Worm (Caenorhabditis elegans): ENCODE data around the gene F32G8.3.

DNA sequence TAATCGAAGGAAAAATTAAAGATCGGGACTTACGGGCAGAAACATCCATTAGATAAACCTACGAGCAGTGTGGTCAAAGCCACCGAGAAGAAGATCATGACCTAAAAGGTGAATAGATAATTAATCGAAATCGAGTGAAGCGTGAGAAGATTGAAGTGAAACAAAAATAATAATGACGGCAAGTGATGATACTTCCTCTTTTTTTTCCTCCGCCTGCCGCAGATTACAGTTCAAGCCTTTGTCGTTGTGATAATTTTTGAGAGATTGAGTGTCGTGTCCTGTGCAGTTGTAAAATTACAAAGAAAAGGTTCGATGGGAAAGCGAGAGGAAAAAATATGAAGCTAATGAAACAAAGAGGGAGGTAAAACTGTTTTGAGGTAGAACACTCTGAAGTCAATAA, 37.3 kb upstream of the F32G8.3 start, which contains the start of gene T21C9.9:
- no peak for TF ChIP-seq nfya-2 (GFP tag; IDR thresholded peaks at IDR 0.05)
- no peak for TF ChIP-seq B0336.3 (GFP tag; IDR thresholded peaks at IDR 0.05)
- no peak for TF ChIP-seq Y56A3A.18 (GFP tag; IDR thresholded peaks at IDR 0.05)
- no peak for TF ChIP-seq hlh-26 (GFP tag; conservative IDR thresholded peaks at IDR 0.05)
- TF ChIP-seq F37B4.10 (GFP tag; IDR thresholded peaks at IDR 0.05) = 0 out of 2 replicates have a peak, but pooled peaks have one; percentile 13
- TF ChIP-seq nfyb-1 (GFP tag; IDR thresholded peaks at IDR 0.05) = no peak
- TF ChIP-seq tlf-1 (GFP tag; optimal IDR thresholded peaks at IDR 0.05) = no peak
- no peak for TF ChIP-seq madf-6 (GFP tag; IDR thresholded peaks at IDR 0.05)
